Worm (Caenorhabditis elegans): ENCODE data around the gene F23B12.7.

The F23B12.7 gene

ce11 chrV:14449397-14449796 lies at the start of gene F23B12.7:
Gene F23B12.7 (plus strand): TSS chrV:14449697.
- TF ChIP-seq jun-1 (tag; optimal IDR thresholded peaks at IDR 0.05) = no peak

ce11 chrV:14405647-14406046 lies 43.9 kb upstream of the F23B12.7 start:
- TF ChIP-seq eor-1 (tag; optimal IDR thresholded peaks at IDR 0.05) = no peak
- no peak for TF ChIP-seq lsy-12 (tag; optimal IDR thresholded peaks at IDR 0.05)
- no peak for TF ChIP-seq nhr-77 (tag; optimal IDR thresholded peaks at IDR 0.05)
- TF ChIP-seq pha-4 (tag; optimal IDR thresholded peaks at IDR 0.05) = no peak
- no peak for TF ChIP-seq R02D3.7 (tag; optimal IDR thresholded peaks at IDR 0.05)
- TF ChIP-seq nhr-76 (tag; optimal IDR thresholded peaks at IDR 0.05) = no peak
- no peak for TF ChIP-seq tbx-2 (tag; optimal IDR thresholded peaks at IDR 0.05)
- TF ChIP-seq fkh-10 (GFP tag; optimal IDR thresholded peaks at IDR 0.05) = no peak
- TF ChIP-seq fos-1 (tag; optimal IDR thresholded peaks at IDR 0.05) = no peak
- no peak for TF ChIP-seq unc-39 (tag; optimal IDR thresholded peaks at IDR 0.05)
- no peak for TF ChIP-seq lin-15B (tag; optimal IDR thresholded peaks at IDR 0.05)
- TF ChIP-seq nfya-1 (tag; optimal IDR thresholded peaks at IDR 0.05; ENCODE audit: insufficient read depth) = no peak
- no peak for TF ChIP-seq unc-62 (GFP tag; optimal IDR thresholded peaks at IDR 0.05)
- TF ChIP-seq lin-39 (tag; optimal IDR thresholded peaks at IDR 0.05) = no peak
- TF ChIP-seq mdl-1 (tag; optimal IDR thresholded peaks at IDR 0.05) = no peak
- TF ChIP-seq sea-2 (GFP tag; optimal IDR thresholded peaks at IDR 0.05) = no peak
- TF ChIP-seq ceh-28 (tag; optimal IDR thresholded peaks at IDR 0.05) = no peak
- TF ChIP-seq snpc-4 (tag; optimal IDR thresholded peaks at IDR 0.05) = no peak

- TF ChIP-seq nhr-28 (tag; optimal IDR thresholded peaks at IDR 0.05) (no peak), tbx-2 (tag; optimal IDR thresholded peaks at IDR 0.05) (no peak), lsy-12 (tag; optimal IDR thresholded peaks at IDR 0.05) (no peak), nhr-11 (tag; optimal IDR thresholded peaks at IDR 0.05) (no peak), nhr-77 (tag; optimal IDR thresholded peaks at IDR 0.05) (no peak), ceh-16 (tag; optimal IDR thresholded peaks at IDR 0.05) (no peak), egl-27 (tag; optimal IDR thresholded peaks at IDR 0.05) (no peak), pha-4 (tag; optimal IDR thresholded peaks at IDR 0.05) (no peak), aly-2 (tag; optimal IDR thresholded peaks at IDR 0.05) (no peak), fkh-10 (GFP tag; optimal IDR thresholded peaks at IDR 0.05) (no peak), eor-1 (tag; optimal IDR thresholded peaks at IDR 0.05) (no peak), lin-39 (tag; optimal IDR thresholded peaks at IDR 0.05) (no peak)
Measured at ce11 chrV:14408774-14409173, 40.7 kb upstream of the F23B12.7 start, which contains the start of gene gnrr-2. Gene gnrr-2 (plus strand): TSS chrV:14409074.

- TF ChIP-seq snpc-4 (tag; optimal IDR thresholded peaks at IDR 0.05) (peak; percentile 91), unc-39 (tag; optimal IDR thresholded peaks at IDR 0.05) (no peak), unc-62 (GFP tag; optimal IDR thresholded peaks at IDR 0.05) (no peak)
Measured at ce11 chrV:14409905-14410304, 39.6 kb upstream of the F23B12.7 start.

ce11 chrV:14411989-14412388 lies 37.5 kb upstream of the F23B12.7 start:
- peak; percentile 65 for TF ChIP-seq ama-1 (optimal IDR thresholded peaks at IDR 0.05)
- no peak for TF ChIP-seq sea-2 (GFP tag; optimal IDR thresholded peaks at IDR 0.05)
- TF ChIP-seq nhr-237 (tag; optimal IDR thresholded peaks at IDR 0.05) = no peak
- no peak for TF ChIP-seq nhr-25 (tag; optimal IDR thresholded peaks at IDR 0.05)
- no peak for TF ChIP-seq fos-1 (tag; optimal IDR thresholded peaks at IDR 0.05)

- peak; percentile 58 for TF ChIP-seq jun-1 (tag; optimal IDR thresholded peaks at IDR 0.05)
- peak; percentile 10 for TF ChIP-seq skn-1 (tag; optimal IDR thresholded peaks at IDR 0.05)
- TF ChIP-seq unc-39 (tag; optimal IDR thresholded peaks at IDR 0.05) = no peak
- TF ChIP-seq nhr-237 (tag; optimal IDR thresholded peaks at IDR 0.05) = no peak
- TF ChIP-seq elt-2 (tag; optimal IDR thresholded peaks at IDR 0.05) = peak; percentile 71
- TF ChIP-seq pqm-1 (tag; optimal IDR thresholded peaks at IDR 0.05) = peak; percentile 86
Measured at ce11 chrV:14414032-14414431, 35.5 kb upstream of the F23B12.7 start.

ce11 chrV:14414964-14415564 lies 34.4 kb upstream of the F23B12.7 start, which contains the start of the genes nxf-1 and C15H11.11:
Gene nxf-1 (minus strand): TSS chrV:14415014.
Gene C15H11.11 (plus strand): TSS chrV:14415499.
- TF ChIP-seq mdl-1 (tag; optimal IDR thresholded peaks at IDR 0.05) (no peak), egl-27 (tag; optimal IDR thresholded peaks at IDR 0.05) (no peak), fos-1 (tag; optimal IDR thresholded peaks at IDR 0.05) (no peak), ceh-28 (tag; optimal IDR thresholded peaks at IDR 0.05) (peak; percentile 58), zag-1 (tag; optimal IDR thresholded peaks at IDR 0.05) (no peak), tbx-2 (tag; optimal IDR thresholded peaks at IDR 0.05) (no peak), nhr-67 (tag; optimal IDR thresholded peaks at IDR 0.05) (no peak), ZK546.5 (tag; optimal IDR thresholded peaks at IDR 0.05) (no peak), daf-12 (tag; optimal IDR thresholded peaks at IDR 0.05) (no peak), nhr-237 (tag; optimal IDR thresholded peaks at IDR 0.05) (no peak), elt-1 (tag; optimal IDR thresholded peaks at IDR 0.05) (no peak), sea-2 (GFP tag; optimal IDR thresholded peaks at IDR 0.05) (no peak), lsy-12 (tag; optimal IDR thresholded peaks at IDR 0.05) (no peak), ceh-82 (tag; optimal IDR thresholded peaks at IDR 0.05) (no peak), eor-1 (tag; optimal IDR thresholded peaks at IDR 0.05) (no peak), nhr-76 (tag; optimal IDR thresholded peaks at IDR 0.05) (no peak), nhr-25 (tag; optimal IDR thresholded peaks at IDR 0.05) (peak; percentile 44), R02D3.7 (tag; optimal IDR thresholded peaks at IDR 0.05) (no peak), egl-5 (tag; optimal IDR thresholded peaks at IDR 0.05) (peak; percentile 79), nfya-1 (tag; optimal IDR thresholded peaks at IDR 0.05; ENCODE audit: insufficient read depth) (peak; percentile 60), lin-15B (tag; optimal IDR thresholded peaks at IDR 0.05) (peak; percentile 56), nhr-11 (tag; optimal IDR thresholded peaks at IDR 0.05) (no peak), pha-4 (tag; optimal IDR thresholded peaks at IDR 0.05) (peak; percentile 88), nhr-43 (tag; optimal IDR thresholded peaks at IDR 0.05; ENCODE audit: poor library complexity, severe bottlenecking) (peak; percentile 40)
